Fruit fly (Drosophila melanogaster) whole organism, larva: ENCODE results near the gene Cngl.

ENCODE experiments used
- noc ChIP-seq: fragments of 200-800 bp; sonication (Bioruptor generic); optimal IDR thresholded peaks from 3 replicates; lab custom pipeline; 2019; ENCODE audit warnings: missing biosample characterization, mild to moderate bottlenecking, missing genetic modification characterization, moderate library complexity

Cngl gene

DNA sequence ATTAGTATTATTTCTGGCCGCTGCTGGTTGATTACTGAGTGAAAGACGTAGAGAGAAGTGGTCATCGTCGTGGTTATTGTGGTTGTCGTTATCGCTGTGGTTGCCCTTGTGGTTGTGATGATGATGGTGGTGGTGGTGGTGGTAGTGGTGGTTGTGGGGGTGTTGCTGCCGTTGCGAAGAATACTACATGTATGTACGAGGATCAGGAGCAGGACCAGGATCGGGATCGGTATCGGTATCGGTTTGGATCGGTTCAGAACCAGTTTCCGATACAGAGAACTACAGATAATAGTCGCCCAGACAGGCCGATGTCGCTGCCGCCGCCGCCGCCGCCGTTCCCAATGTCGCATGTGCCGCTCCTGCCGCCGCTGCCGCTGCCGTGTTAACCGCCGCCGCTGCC is 88.4 kb downstream of the Cngl start:
- no peak for TF ChIP-seq noc

DNA sequence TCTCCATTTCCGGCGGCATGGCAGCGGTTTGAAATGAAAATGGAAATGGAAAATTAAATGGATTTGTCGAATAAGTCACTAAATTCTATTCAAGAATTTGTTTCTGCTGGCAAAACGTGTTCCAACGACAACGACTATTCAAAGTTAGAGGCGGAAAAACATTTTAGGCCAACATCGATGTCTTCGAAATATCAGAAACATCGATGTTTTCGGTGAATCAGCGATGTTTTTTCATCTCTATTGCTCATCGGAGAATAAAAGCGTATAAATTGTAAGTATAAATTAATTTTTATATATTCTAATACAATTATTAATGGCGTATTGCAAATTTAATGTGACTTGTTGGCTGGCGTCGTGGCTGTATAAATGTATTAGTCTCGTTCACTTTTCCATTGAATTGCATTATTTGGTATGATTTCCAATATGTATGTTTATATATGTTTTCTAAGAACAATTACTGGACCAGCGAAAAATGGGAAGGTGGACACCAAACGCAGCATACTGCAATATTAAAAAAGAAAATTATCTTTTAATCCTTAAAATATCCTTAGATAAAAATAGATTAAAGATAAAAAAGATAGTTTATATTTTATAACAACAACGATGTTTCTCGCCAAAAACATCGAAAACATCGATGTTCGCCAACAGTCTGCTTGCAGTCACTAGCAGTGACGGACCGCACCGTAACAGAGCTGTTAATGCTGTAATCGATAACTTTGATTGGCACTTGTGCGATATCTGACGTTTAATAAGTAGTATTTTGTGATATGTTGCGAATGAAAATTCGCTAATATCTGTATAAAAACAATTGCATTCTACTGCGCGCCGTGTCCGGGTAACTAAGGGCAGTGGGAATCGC is 96.3 kb downstream of the Cngl start, which contains the start of the genes CG12608 and Prp5:
Gene CG12608, minus strand, starts transcription at position 153 of the 859 bp plus-strand sequence.
Gene Prp5, plus strand, starts transcription at position 697 of the 859 bp plus-strand sequence.
- TF ChIP-seq noc = no peak

DNA sequence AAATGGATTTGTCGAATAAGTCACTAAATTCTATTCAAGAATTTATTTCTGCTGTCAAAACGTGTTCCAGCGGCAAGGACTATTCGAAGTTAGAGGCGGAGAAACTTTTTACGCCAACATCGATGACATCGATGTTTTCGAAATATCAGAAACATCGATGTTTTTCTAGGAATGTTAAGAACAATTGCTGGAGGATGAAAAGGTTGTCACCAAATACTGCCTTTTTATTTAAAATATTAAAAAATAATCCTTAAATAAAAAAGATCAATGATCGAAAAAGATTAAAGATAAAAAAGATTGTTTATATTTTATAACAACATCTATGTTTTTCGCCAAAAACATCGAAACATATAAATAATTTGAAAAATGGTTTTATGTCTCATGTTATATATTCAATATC is 99.0 kb downstream of the Cngl start, which contains the start of gene CG9123:
Gene CG9123, minus strand, starts transcription at position 101 of the 400 bp plus-strand sequence.
- TF ChIP-seq noc = no peak
